Fruit fly (Drosophila melanogaster): ENCODE data around the gene CG43965.

- no peak for TF ChIP-seq cnc (optimal IDR thresholded peaks at IDR 0.05)
- peak; percentile 94 for TF ChIP-seq CG11617 (GFP tag; optimal IDR thresholded peaks at IDR 0.05)
- peak; percentile 88 for TF ChIP-seq Hr96 (GFP tag; optimal IDR thresholded peaks at IDR 0.05)
- TF ChIP-seq tj (GFP tag; optimal IDR thresholded peaks at IDR 0.05): peak; percentile 57
- peak; percentile 34 for TF ChIP-seq Clk (GFP tag; optimal IDR thresholded peaks at IDR 0.05)
These were observed 24.8 kb downstream of the CG43965 start for dm6 chr3L:8700643-8701208.
